Worm (Caenorhabditis elegans): ENCODE results near the gene rabs-5.
"Not testable (repeated sequence)": the region's sequence is repeated elsewhere in the genome, so short reads cannot be mapped to it uniquely, and the experiment has no call there.

The rabs-5 gene

DNA sequence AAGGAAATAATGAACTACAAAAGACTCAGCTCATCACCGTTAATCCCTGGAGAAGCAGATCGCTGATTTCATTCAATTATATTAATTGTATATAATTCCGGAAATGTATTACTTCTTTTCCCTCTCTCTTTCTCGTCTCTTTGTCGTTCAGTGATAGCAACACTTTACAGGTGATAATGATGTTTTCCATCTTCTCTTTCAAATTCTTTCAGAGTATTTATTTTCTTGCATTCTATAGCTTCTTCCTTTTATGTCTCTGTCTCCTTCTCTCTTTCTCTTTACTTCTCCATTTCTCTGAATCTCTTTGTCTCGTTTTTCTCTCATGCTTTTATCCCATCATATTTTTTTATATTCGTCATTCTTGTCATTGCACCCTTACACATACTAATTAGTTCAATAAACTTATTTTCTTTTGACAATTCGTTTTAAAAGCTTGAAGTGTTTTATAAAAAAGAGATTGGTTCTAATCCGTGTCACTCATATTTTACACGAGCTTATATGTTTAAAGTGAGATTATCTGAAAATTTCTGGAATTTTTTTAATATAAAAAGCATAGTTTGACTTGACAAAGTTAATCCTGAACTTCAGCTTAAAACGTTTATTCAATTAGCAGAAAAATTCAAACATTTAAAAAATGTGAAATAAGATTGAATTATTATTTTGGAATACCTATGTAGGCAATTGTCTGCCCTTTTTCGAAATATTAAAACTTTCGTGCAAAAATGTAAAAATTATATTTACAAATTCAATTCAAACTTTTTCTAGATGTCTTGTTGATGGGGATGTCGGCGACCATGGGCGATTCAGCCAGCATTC, 35.5 kb upstream of the rabs-5 start, which contains the start of gene pmk-2:
TSS of gene pmk-2 (plus strand) at position 766 of the 816 bp plus-strand sequence.
- TF ChIP-seq klf-2 (GFP tag; conservative IDR thresholded peaks at IDR 0.05) (no peak), med-1 (GFP tag; optimal IDR thresholded peaks at IDR 0.05; ENCODE audit: insufficient read depth) (no peak), ref-1 (GFP tag; conservative IDR thresholded peaks at IDR 0.05) (no peak), tab-1 (GFP tag; IDR thresholded peaks at IDR 0.05) (no peak), T22C8.4 (GFP tag; IDR thresholded peaks at IDR 0.05) (no peak), flt-1 (GFP tag; IDR thresholded peaks at IDR 0.05) (no peak), cog-1 (tag; optimal IDR thresholded peaks at IDR 0.05) (no peak), ztf-23 (GFP tag; IDR thresholded peaks at IDR 0.05) (no peak), ztf-29 (GFP tag; IDR thresholded peaks at IDR 0.05) (no peak)

DNA sequence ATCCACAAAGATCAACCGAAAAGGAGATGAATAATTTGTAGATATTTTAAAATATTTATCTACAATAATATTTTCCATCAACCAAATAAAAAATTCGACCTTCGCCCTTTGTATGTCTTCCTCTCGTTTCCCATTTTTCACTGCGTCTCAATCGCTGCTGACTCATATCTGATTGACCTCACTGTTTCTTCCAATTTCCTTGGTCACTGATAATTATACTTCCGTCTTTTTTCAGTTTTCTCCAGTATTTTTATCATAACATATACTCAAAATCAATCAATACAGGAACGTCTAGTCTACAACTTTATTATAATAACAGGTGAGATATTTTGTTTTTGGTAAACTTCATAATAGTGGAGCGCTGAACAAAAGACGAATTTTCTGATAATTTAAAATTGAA, 31.6 kb upstream of the rabs-5 start, which contains the start of gene pmk-3:
TSS of gene pmk-3 (plus strand) at position 236 of the 400 bp plus-strand sequence.
- TF ChIP-seq cog-1 (tag; optimal IDR thresholded peaks at IDR 0.05) (no peak), flt-1 (GFP tag; IDR thresholded peaks at IDR 0.05) (no peak), T22C8.4 (GFP tag; IDR thresholded peaks at IDR 0.05) (no peak), ztf-23 (GFP tag; IDR thresholded peaks at IDR 0.05) (no peak), med-1 (GFP tag; optimal IDR thresholded peaks at IDR 0.05; ENCODE audit: insufficient read depth) (no peak), klf-2 (GFP tag; conservative IDR thresholded peaks at IDR 0.05) (no peak), tab-1 (GFP tag; IDR thresholded peaks at IDR 0.05) (no peak), ztf-29 (GFP tag; IDR thresholded peaks at IDR 0.05) (no peak), ref-1 (GFP tag; conservative IDR thresholded peaks at IDR 0.05) (no peak)

DNA sequence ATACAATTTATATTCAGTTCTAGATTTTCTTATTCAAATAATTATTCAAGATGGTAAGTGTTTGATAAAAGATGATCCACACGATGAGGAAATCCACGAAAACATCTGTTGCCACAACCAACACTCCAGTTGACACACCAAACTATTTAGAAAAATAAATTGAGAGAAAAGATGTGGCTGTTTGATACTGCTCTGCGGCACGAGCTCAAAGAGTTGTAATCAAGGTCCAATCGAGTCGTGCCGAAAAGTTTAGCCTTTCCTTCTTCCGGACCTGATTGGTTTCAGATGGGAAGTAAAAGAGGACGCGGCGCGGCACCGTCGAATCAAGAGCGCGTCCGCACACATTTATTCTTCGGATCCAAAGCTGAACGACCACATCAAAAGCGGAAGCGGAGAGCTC, 29.1 kb upstream of the rabs-5 start:
- TF ChIP-seq tab-1 (GFP tag; IDR thresholded peaks at IDR 0.05) (no peak), ref-1 (GFP tag; conservative IDR thresholded peaks at IDR 0.05) (no peak), ztf-29 (GFP tag; IDR thresholded peaks at IDR 0.05) (no peak)

DNA sequence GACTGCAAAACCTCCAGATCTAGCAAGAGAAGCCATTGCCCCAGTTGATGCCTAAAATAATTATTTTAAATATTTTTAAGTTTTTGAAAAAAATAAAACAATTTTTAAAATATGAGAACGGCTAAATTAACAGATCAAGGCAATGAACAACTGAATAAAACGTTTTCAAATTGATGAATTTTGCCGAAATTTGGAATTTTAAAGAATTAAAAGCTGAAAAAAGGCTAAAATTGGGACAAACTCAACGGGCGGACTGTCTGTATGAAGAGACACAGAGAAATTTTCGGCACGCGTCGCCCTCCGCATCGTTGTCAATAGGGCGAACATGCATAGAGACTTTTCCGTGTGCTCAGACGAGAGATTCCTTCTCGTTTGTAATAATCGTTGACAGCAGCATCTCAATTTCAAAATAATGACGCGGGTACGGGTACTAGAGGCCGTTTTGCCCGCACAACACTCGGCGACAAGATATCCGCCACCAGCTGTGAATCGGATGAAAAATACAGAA, 28.7 kb upstream of the rabs-5 start, which contains the start of the genes isp-1 and islo-1:
TSS of gene isp-1 (minus strand) at position 51 of the 508 bp plus-strand sequence.
TSS of gene islo-1 (plus strand) at position 385 of the 508 bp plus-strand sequence.
- no peak for TF ChIP-seq cog-1 (tag; optimal IDR thresholded peaks at IDR 0.05)
- TF ChIP-seq ztf-29 (GFP tag; IDR thresholded peaks at IDR 0.05) = no peak
- no peak for TF ChIP-seq klf-2 (GFP tag; conservative IDR thresholded peaks at IDR 0.05)
- TF ChIP-seq tab-1 (GFP tag; IDR thresholded peaks at IDR 0.05) = 0 out of 2 replicates have a peak, but pooled peaks have one; percentile 16
- 0 out of 2 replicates have a peak, but pooled peaks have one; percentile 31 for TF ChIP-seq ztf-23 (GFP tag; IDR thresholded peaks at IDR 0.05)

DNA sequence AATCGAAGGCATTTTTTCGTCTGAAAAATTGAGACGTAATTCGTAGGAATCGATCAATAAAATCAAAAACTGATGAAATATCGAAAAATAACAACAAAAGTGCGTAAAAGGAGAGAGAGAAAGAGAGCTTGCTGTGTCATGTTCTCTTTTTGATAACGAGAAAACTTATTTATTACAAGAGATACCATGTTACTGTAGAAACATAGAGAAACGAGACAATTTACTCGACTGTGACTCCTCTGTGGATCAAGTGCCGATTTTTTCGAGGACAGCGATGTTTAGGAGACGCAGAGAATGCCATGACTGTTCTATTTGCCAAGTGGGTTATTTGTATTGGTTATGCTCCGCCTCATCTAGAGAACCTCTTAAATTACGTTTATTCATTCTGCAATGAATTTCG, 26.1 kb upstream of the rabs-5 start, which contains the start of gene sph-1:
TSS of gene sph-1 (minus strand) at position 23 of the 400 bp plus-strand sequence.
- no peak for TF ChIP-seq ref-1 (GFP tag; conservative IDR thresholded peaks at IDR 0.05)
- no peak for TF ChIP-seq tab-1 (GFP tag; IDR thresholded peaks at IDR 0.05)
- TF ChIP-seq flt-1 (GFP tag; IDR thresholded peaks at IDR 0.05) = no peak
- TF ChIP-seq ztf-23 (GFP tag; IDR thresholded peaks at IDR 0.05) = no peak
- TF ChIP-seq med-1 (GFP tag; optimal IDR thresholded peaks at IDR 0.05; ENCODE audit: insufficient read depth) = no peak
- no peak for TF ChIP-seq klf-2 (GFP tag; conservative IDR thresholded peaks at IDR 0.05)
- no peak for TF ChIP-seq cog-1 (tag; optimal IDR thresholded peaks at IDR 0.05)
- TF ChIP-seq T22C8.4 (GFP tag; IDR thresholded peaks at IDR 0.05) = no peak
- no peak for TF ChIP-seq ztf-29 (GFP tag; IDR thresholded peaks at IDR 0.05)

DNA sequence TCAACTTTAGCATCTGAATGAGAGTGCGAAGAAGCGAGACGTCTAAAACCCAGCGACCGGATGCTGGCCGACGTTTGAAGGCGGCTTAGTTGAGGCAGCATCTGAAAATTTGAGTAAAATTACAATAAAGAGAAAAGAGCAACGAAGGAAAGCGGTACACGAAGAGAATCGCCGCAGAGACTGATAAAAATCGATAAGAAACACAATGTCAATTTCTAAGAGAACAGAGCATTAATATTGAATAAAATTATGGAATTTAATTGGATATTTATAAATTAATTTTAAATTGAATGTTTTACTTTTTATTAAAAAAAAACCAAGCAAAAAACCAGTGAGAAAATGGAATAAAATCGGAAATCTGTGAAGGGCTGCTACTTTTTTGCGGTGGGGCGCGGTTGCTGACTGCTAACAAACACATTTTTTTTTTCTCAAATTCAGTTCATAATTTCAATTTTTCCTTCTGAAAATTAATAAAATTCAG, 22.8 kb upstream of the rabs-5 start, which contains the start of the genes ndub-11 and moc-3:
TSS of gene ndub-11 (minus strand) at position 101 of the 481 bp plus-strand sequence.
TSS of gene moc-3 (plus strand) at position 431 of the 481 bp plus-strand sequence.
- TF ChIP-seq T22C8.4 (GFP tag; IDR thresholded peaks at IDR 0.05) (no peak), flt-1 (GFP tag; IDR thresholded peaks at IDR 0.05) (no peak), klf-2 (GFP tag; conservative IDR thresholded peaks at IDR 0.05) (no peak), tab-1 (GFP tag; IDR thresholded peaks at IDR 0.05) (no peak), cog-1 (tag; optimal IDR thresholded peaks at IDR 0.05) (no peak), ztf-29 (GFP tag; IDR thresholded peaks at IDR 0.05) (no peak), med-1 (GFP tag; optimal IDR thresholded peaks at IDR 0.05; ENCODE audit: insufficient read depth) (no peak), ref-1 (GFP tag; conservative IDR thresholded peaks at IDR 0.05) (no peak), ztf-23 (GFP tag; IDR thresholded peaks at IDR 0.05) (no peak)

DNA sequence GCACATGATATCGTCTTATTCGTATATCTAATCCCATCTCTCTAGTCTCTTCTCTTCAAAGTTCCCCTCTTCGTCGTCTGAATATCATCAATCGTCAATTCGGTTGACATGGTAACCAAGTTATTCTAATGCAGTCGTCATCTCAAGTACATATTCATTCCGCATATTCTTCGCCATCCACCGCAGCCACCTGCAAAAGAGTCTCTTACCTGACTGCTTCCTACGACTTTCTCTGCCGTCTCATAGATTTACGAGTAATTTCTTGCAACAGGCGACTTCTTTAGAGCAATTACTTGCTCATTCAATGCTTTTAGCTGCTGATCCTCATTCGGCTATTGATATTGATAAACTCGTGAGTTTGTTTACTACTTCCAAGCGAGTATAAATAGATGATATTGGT, 20.0 kb upstream of the rabs-5 start:
- TF ChIP-seq med-1 (GFP tag; optimal IDR thresholded peaks at IDR 0.05; ENCODE audit: insufficient read depth) = no peak
- no peak for TF ChIP-seq cog-1 (tag; optimal IDR thresholded peaks at IDR 0.05)
- no peak for TF ChIP-seq ztf-29 (GFP tag; IDR thresholded peaks at IDR 0.05)
- no peak for TF ChIP-seq klf-2 (GFP tag; conservative IDR thresholded peaks at IDR 0.05)
- no peak for TF ChIP-seq T22C8.4 (GFP tag; IDR thresholded peaks at IDR 0.05)
- no peak for TF ChIP-seq flt-1 (GFP tag; IDR thresholded peaks at IDR 0.05)
- TF ChIP-seq ztf-23 (GFP tag; IDR thresholded peaks at IDR 0.05) = no peak
- no peak for TF ChIP-seq tab-1 (GFP tag; IDR thresholded peaks at IDR 0.05)
- no peak for TF ChIP-seq ref-1 (GFP tag; conservative IDR thresholded peaks at IDR 0.05)

DNA sequence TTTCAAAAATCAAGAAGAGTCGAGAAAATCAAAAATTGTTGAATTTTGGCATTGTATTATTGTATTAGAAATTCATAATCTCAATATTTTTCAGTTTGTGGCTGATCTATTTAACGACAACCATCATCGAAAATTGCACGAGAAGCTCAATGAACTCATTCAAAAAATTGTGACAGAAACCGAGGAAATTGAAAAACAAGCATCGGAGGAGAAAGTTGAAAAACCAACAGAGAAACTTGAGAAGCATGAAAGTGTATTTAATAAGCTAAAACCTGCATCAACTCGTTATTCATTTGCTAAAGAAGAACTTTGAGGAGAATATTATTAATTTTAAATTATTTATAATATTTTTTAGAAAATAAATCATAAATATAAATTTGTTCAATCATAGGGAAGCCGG, 19.5 kb upstream of the rabs-5 start, which contains the start of gene ceph-41:
TSS of gene ceph-41 (plus strand) at position 301 of the 400 bp plus-strand sequence.
- TF ChIP-seq med-1 (GFP tag; optimal IDR thresholded peaks at IDR 0.05; ENCODE audit: insufficient read depth) = no peak
- TF ChIP-seq ztf-29 (GFP tag; IDR thresholded peaks at IDR 0.05) = no peak
- TF ChIP-seq tab-1 (GFP tag; IDR thresholded peaks at IDR 0.05) = no peak
- TF ChIP-seq klf-2 (GFP tag; conservative IDR thresholded peaks at IDR 0.05) = no peak
- TF ChIP-seq cog-1 (tag; optimal IDR thresholded peaks at IDR 0.05) = no peak
- TF ChIP-seq ztf-23 (GFP tag; IDR thresholded peaks at IDR 0.05) = no peak
- TF ChIP-seq ref-1 (GFP tag; conservative IDR thresholded peaks at IDR 0.05) = no peak
- TF ChIP-seq flt-1 (GFP tag; IDR thresholded peaks at IDR 0.05) = no peak
- TF ChIP-seq T22C8.4 (GFP tag; IDR thresholded peaks at IDR 0.05) = no peak

DNA sequence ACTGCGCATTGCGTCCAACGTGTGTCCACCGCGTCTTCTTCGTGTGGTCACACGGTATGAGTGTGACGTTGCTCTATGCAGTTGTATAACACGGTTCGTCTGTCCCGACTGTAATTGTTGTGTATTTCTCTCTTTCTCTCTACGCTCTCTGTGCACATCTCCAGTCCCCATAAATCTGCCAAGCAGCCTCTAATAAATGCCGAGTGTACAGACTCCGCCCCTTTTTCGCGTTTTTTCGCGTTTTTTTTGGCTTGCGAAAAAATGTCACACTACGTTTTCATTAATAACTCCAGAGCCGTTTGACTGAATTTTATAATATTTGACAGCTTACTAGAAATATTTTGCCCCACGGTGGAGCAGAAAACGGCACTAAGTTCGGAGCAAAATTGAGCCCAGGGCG, 14.9 kb upstream of the rabs-5 start, which contains the start of gene erp-44.3:
TSS of gene erp-44.3 (plus strand) at position 301 of the 400 bp plus-strand sequence.
- TF ChIP-seq cog-1 (tag; optimal IDR thresholded peaks at IDR 0.05); ref-1 (GFP tag; conservative IDR thresholded peaks at IDR 0.05); ztf-23 (GFP tag; IDR thresholded peaks at IDR 0.05): not testable (repeated sequence)

All from whole organism, midembryonic.